Worm (Caenorhabditis elegans) whole organism, L1 larva: Measurements from ENCODE around the gene paqr-3.

Experiments
- C04F5.9 ChIP-seq: sonication (generic microtip); optimal IDR thresholded peaks from 2 replicates; lab custom pipeline; 2016; ENCODE audit warnings: missing genetic modification characterization, missing compliant biosample characterization
- C16A3.4 ChIP-seq: fragments of 150-350 bp; optimal IDR thresholded peaks from 2 replicates; lab custom pipeline; 2014; ENCODE audit warnings: missing biosample characterization, missing genetic modification characterization
- C34B4.2 ChIP-seq: sonication (generic microtip); optimal IDR thresholded peaks from 2 replicates; lab custom pipeline; 2017; ENCODE audit warnings: mild to moderate bottlenecking, missing genetic modification characterization, missing compliant biosample characterization
- Y116A8C.19 ChIP-seq: sonication (generic microtip); optimal IDR thresholded peaks from 2 replicates; lab custom pipeline; 2016; ENCODE audit warnings: missing compliant biosample characterization, missing genetic modification characterization, borderline replicate concordance
- alr-1 ChIP-seq: fragments of 200-800 bp; sonication (Bioruptor generic); optimal IDR thresholded peaks from 2 replicates; lab custom pipeline; 2018; ENCODE audit warnings: borderline replicate concordance, mild to moderate bottlenecking, missing genetic modification characterization, missing compliant biosample characterization
- blmp-1 ChIP-seq: fragments of 150-350 bp; optimal IDR thresholded peaks from 2 replicates; lab custom pipeline; 2014; ENCODE audit warnings: missing biosample characterization, missing genetic modification characterization
- ceh-63 ChIP-seq: fragments of 200-800 bp; sonication (Bioruptor generic); optimal IDR thresholded peaks from 2 replicates; lab custom pipeline; 2018; ENCODE audit warnings: mild to moderate bottlenecking, missing genetic modification characterization, missing compliant biosample characterization
- ceh-82 ChIP-seq, 3 experiments: fragments of 150-350 bp in 1 of 3; sonication (generic microtip) in 2 of 3; optimal IDR thresholded peaks; 2 replicates each; lab custom pipeline; 2014 to 2017; ENCODE audit warnings: missing biosample characterization in 3 of 3, missing genetic modification characterization in 3 of 3
- ceh-88 ChIP-seq: fragments of 200-800 bp; sonication (Bioruptor generic); IDR thresholded peaks from 2 replicates; pipeline ENCODE4 v1.3.6; 2022; ENCODE audit warnings: missing genetic modification characterization, missing compliant biosample characterization
- ceh-90 ChIP-seq: sonication (generic microtip); optimal IDR thresholded peaks from 2 replicates; lab custom pipeline; 2016; ENCODE audit warnings: missing genetic modification characterization, missing compliant biosample characterization
- dpl-1 ChIP-seq, 3 experiments: fragments of 150-350 bp in 2 of 3; sonication (generic microtip) in 1 of 3; optimal IDR thresholded peaks; 2 replicates each; lab custom pipeline; 2014 to 2017; ENCODE audit warnings: missing biosample characterization in 3 of 3, missing genetic modification characterization in 3 of 3, missing genetic modification reagents in 3 of 3
- dsc-1 ChIP-seq: sonication (generic microtip); optimal IDR thresholded peaks from 2 replicates; lab custom pipeline; 2016; ENCODE audit warnings: mild to moderate bottlenecking, missing genetic modification characterization, missing compliant biosample characterization
- egl-13 ChIP-seq: sonication (generic microtip); optimal IDR thresholded peaks from 2 replicates; lab custom pipeline; 2016; ENCODE audit warnings: missing genotype, missing genetic modification reagents, missing genetic modification characterization, missing compliant biosample characterization
- fkh-10 ChIP-seq: sonication (generic microtip); optimal IDR thresholded peaks from 2 replicates; lab custom pipeline; 2017; ENCODE audit warnings: missing biosample characterization, missing genetic modification reagents, missing genetic modification characterization
- fos-1 ChIP-seq: fragments of 150-350 bp; optimal IDR thresholded peaks from 2 replicates; lab custom pipeline; 2014; ENCODE audit warnings: missing biosample characterization, missing genetic modification characterization
- grh-1 ChIP-seq: fragments of 200-800 bp; sonication (Bioruptor generic); IDR thresholded peaks from 2 replicates; pipeline ENCODE4 v1.3.6; 2022; ENCODE audit warnings: missing genetic modification reagents, missing genetic modification characterization, missing compliant biosample characterization
- hlh-17 ChIP-seq: fragments of 200-800 bp; sonication (Bioruptor generic); optimal IDR thresholded peaks from 2 replicates; lab custom pipeline; 2018; ENCODE audit warnings: missing genetic modification characterization, mild to moderate bottlenecking, missing compliant biosample characterization, moderate library complexity, borderline replicate concordance
- hlh-4 ChIP-seq: sonication (generic microtip); optimal IDR thresholded peaks from 2 replicates; lab custom pipeline; 2016; ENCODE audit warnings: mild to moderate bottlenecking, missing genetic modification characterization, missing compliant biosample characterization
- irx-1 ChIP-seq: sonication (generic microtip); optimal IDR thresholded peaks from 2 replicates; lab custom pipeline; 2016; ENCODE audit warnings: missing genetic modification characterization, missing compliant biosample characterization
- jun-1 ChIP-seq: fragments of 150-350 bp; optimal IDR thresholded peaks from 2 replicates; lab custom pipeline; 2014; ENCODE audit warnings: missing biosample characterization, missing genetic modification reagents, missing genetic modification characterization
- lin-13 ChIP-seq: fragments of 150-350 bp; optimal IDR thresholded peaks from 2 replicates; lab custom pipeline; 2014; ENCODE audit warnings: missing biosample characterization, missing genetic modification reagents, missing genetic modification characterization
- lin-15B ChIP-seq: fragments of 150-350 bp; sonication (generic microtip); optimal IDR thresholded peaks from 3 replicates; lab custom pipeline; 2014; ENCODE audit warnings: missing biosample characterization, missing genetic modification characterization
- lin-35 ChIP-seq, 2 experiments: fragments of 150-350 bp; optimal IDR thresholded peaks; 2 replicates each; lab custom pipeline; 2014; ENCODE audit warnings: missing biosample characterization in 2 of 2, missing genetic modification characterization in 2 of 2, missing genetic modification reagents in 2 of 2
- lin-39 ChIP-seq: fragments of 150-350 bp; optimal IDR thresholded peaks from 2 replicates; lab custom pipeline; 2014; ENCODE audit warnings: missing biosample characterization, missing genetic modification reagents, missing genetic modification characterization
- lir-3 ChIP-seq: sonication (generic microtip); optimal IDR thresholded peaks from 2 replicates; lab custom pipeline; 2016; ENCODE audit warnings: mild to moderate bottlenecking, missing genetic modification characterization, moderate library complexity, missing compliant biosample characterization; ENCODE audit not compliant: poor library complexity
- mep-1 ChIP-seq: fragments of 150-350 bp; optimal IDR thresholded peaks from 2 replicates; lab custom pipeline; 2014; ENCODE audit warnings: missing biosample characterization, missing genetic modification characterization
- nhr-11 ChIP-seq: fragments of 150-350 bp; optimal IDR thresholded peaks from 2 replicates; lab custom pipeline; 2014; ENCODE audit warnings: missing biosample characterization, missing genetic modification characterization
- nhr-20 ChIP-seq: sonication (generic microtip); optimal IDR thresholded peaks from 2 replicates; lab custom pipeline; 2016; ENCODE audit warnings: mild to moderate bottlenecking, missing genetic modification characterization, missing compliant biosample characterization
- nhr-237 ChIP-seq: fragments of 150-350 bp; optimal IDR thresholded peaks from 2 replicates; lab custom pipeline; 2014; ENCODE audit warnings: missing biosample characterization, missing genetic modification characterization
- nhr-28 ChIP-seq: fragments of 150-350 bp; optimal IDR thresholded peaks from 2 replicates; lab custom pipeline; 2014; ENCODE audit warnings: missing biosample characterization, missing genetic modification characterization
- nhr-71 ChIP-seq: sonication (generic microtip); optimal IDR thresholded peaks from 2 replicates; lab custom pipeline; 2016; ENCODE audit warnings: mild to moderate bottlenecking, missing genetic modification characterization, moderate library complexity, missing compliant biosample characterization
- nhr-76 ChIP-seq: sonication (generic microtip); optimal IDR thresholded peaks from 2 replicates; lab custom pipeline; 2017; ENCODE audit warnings: missing biosample characterization, missing genetic modification characterization
- nhr-84 ChIP-seq: sonication (generic microtip); optimal IDR thresholded peaks from 2 replicates; lab custom pipeline; 2017; ENCODE audit warnings: missing biosample characterization, missing genetic modification characterization
- nhr-85 ChIP-seq: sonication (generic microtip); peaks from one replicate; lab custom pipeline; 2016; ENCODE audit warnings: missing genetic modification characterization, inconsistent platforms, missing compliant biosample characterization
- pqm-1 ChIP-seq: sonication (generic microtip); optimal IDR thresholded peaks from 3 replicates; lab custom pipeline; 2017; ENCODE audit warnings: missing biosample characterization, missing genetic modification characterization
- rnt-1 ChIP-seq: sonication (generic microtip); optimal IDR thresholded peaks from 2 replicates; lab custom pipeline; 2016; ENCODE audit warnings: mild to moderate bottlenecking, missing genetic modification characterization, moderate library complexity, missing compliant biosample characterization
- snpc-4 ChIP-seq: fragments of 150-350 bp; optimal IDR thresholded peaks from 2 replicates; lab custom pipeline; 2014; ENCODE audit warnings: missing biosample characterization, missing genetic modification characterization
- snu-23 ChIP-seq: sonication (generic microtip); optimal IDR thresholded peaks from 2 replicates; lab custom pipeline; 2016; ENCODE audit warnings: missing genetic modification characterization, missing compliant biosample characterization
- sox-4 ChIP-seq: sonication (generic microtip); optimal IDR thresholded peaks from 2 replicates; lab custom pipeline; 2016; ENCODE audit warnings: missing genetic modification characterization, missing compliant biosample characterization
- sup-37 ChIP-seq: fragments of 200-800 bp; sonication (Bioruptor generic); optimal IDR thresholded peaks from 2 replicates; lab custom pipeline; 2018; ENCODE audit warnings: mild to moderate bottlenecking, missing genetic modification characterization, missing compliant biosample characterization
- unc-62 ChIP-seq: fragments of 150-350 bp; optimal IDR thresholded peaks from 2 replicates; lab custom pipeline; 2014; ENCODE audit warnings: missing biosample characterization, missing genetic modification reagents, missing genetic modification characterization
- unc-98 ChIP-seq: fragments of 200-800 bp; sonication (Bioruptor generic); IDR thresholded peaks from 2 replicates; pipeline ENCODE4 v1.3.6; 2022; ENCODE audit warnings: missing genetic modification characterization, missing compliant biosample characterization
- xbp-1 ChIP-seq: sonication (generic microtip); optimal IDR thresholded peaks from 2 replicates; lab custom pipeline; 2016; ENCODE audit warnings: missing genetic modification characterization, missing compliant biosample characterization
- zag-1 ChIP-seq: fragments of 150-350 bp; optimal IDR thresholded peaks from 2 replicates; lab custom pipeline; 2014; ENCODE audit warnings: missing biosample characterization, missing genetic modification characterization
- zip-4 ChIP-seq: fragments of 200-800 bp; sonication (Bioruptor generic); optimal IDR thresholded peaks from 2 replicates; lab custom pipeline; 2018; ENCODE audit warnings: mild to moderate bottlenecking, missing genetic modification characterization, moderate library complexity, missing compliant biosample characterization
- ztf-4 ChIP-seq: fragments of 150-350 bp; optimal IDR thresholded peaks from 2 replicates; lab custom pipeline; 2014; ENCODE audit warnings: missing biosample characterization, missing genetic modification characterization

The paqr-3 gene

DNA sequence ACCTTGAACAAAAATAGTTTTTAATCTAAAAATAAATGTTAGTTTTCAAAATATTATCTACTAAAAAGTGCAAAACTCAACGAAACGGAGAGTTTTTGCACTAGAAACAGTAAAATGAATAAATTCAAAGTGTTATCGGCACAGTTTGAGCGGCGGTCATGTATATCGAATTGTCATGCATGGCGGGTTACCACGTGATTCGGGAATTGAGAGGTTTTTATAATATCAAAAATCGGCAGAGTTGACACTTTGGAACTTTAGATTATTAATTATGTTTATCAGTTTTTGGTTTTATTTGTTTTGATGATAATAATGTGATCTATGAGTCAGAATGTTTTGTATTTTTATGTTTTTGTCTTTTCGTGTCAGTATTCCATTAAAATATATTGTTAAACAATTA is 29.9 kb upstream of the paqr-3 start (continued):
- TF ChIP-seq dpl-1 (GFP tag; optimal IDR thresholded peaks at IDR 0.05; lab: Kevin White, UChicago) (no peak), C04F5.9 (tag; lab: Kevin White, UChicago) (no peak), C34B4.2 (tag; lab: Kevin White, UChicago) (no peak), zip-4 (GFP tag; lab: Kevin White, UChicago) (no peak), nhr-85 (tag; lab: Kevin White, UChicago) (peak; percentile 2), nhr-11 (tag; lab: Kevin White, UChicago) (no peak), snpc-4 (no peak), ceh-82 (tag; optimal IDR thresholded peaks at IDR 0.05; lab: Kevin White, UChicago) (no peak), mep-1 (no peak), pqm-1 (no peak), blmp-1 (no peak), lin-13 (GFP tag; lab: Kevin White, UChicago) (no peak), C16A3.4 (tag; lab: Kevin White, UChicago) (no peak), nhr-28 (tag; lab: Kevin White, UChicago) (no peak), lin-35 (GFP tag; optimal IDR thresholded peaks at IDR 0.05; lab: Kevin White, UChicago) (peak in 1 of 2 experiments; percentile 45), ceh-63 (GFP tag; lab: Kevin White, UChicago) (no peak), nhr-76 (tag; lab: Kevin White, UChicago) (no peak), nhr-84 (no peak), ceh-90 (no peak), nhr-71 (peak; percentile 31), hlh-4 (tag; lab: Kevin White, UChicago) (no peak), sox-4 (no peak), hlh-17 (GFP tag; lab: Kevin White, UChicago) (no peak), unc-62 (GFP tag; lab: Kevin White, UChicago) (no peak), lin-39 (tag; lab: Kevin White, UChicago) (no peak), Y116A8C.19 (no peak), unc-98 (GFP tag; lab: Robert Waterston, UW) (no peak), grh-1 (GFP tag; lab: Robert Waterston, UW) (no peak), nhr-20 (tag; lab: Kevin White, UChicago) (no peak), egl-13 (tag; lab: Kevin White, UChicago) (no peak), snu-23 (GFP tag; lab: Kevin White, UChicago) (peak; percentile 4), dsc-1 (tag; lab: Kevin White, UChicago) (no peak), sup-37 (GFP tag; lab: Kevin White, UChicago) (no peak), fos-1 (no peak)
- TF ChIP-seq, all 84 proteins: peak for 9

DNA sequence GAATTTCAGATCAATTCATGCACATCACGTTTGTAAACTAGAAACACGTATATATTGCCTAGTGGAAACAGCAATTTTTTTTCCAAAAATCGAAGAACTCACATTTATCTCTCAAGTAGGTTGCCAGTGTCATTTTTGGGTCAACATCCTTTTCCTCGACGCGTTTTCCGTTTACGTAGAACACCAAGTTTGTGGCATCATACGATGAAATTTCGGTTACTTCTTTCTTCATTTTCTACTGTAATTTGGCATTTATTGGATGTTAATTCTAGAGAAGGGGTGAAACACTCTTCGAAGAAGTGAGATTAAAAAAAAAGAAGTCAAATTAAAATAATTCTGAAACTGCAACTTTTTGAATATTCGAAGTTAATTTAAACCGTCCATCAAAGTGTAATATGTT is 29.2 kb upstream of the paqr-3 start, which contains the start of gene xdh-1:
xdh-1 (minus strand) TSS at position 240 of the 400 bp plus-strand sequence.
- no peak for TF ChIP-seq lin-15B (tag; lab: Kevin White, UChicago)
- no peak for TF ChIP-seq nhr-237
- no peak for TF ChIP-seq C04F5.9 (tag; lab: Kevin White, UChicago)
- TF ChIP-seq C34B4.2 (tag; lab: Kevin White, UChicago) = no peak
- no peak for TF ChIP-seq fkh-10 (GFP tag; lab: Kevin White, UChicago)
- no peak for TF ChIP-seq alr-1
- TF ChIP-seq irx-1 (tag; lab: Kevin White, UChicago) = no peak
- TF ChIP-seq zag-1 (tag; lab: Kevin White, UChicago) = no peak
- no peak for TF ChIP-seq Y116A8C.19
- TF ChIP-seq blmp-1 = no peak
- TF ChIP-seq nhr-11 (tag; lab: Kevin White, UChicago) = no peak
- TF ChIP-seq sox-4 = no peak
- no peak for TF ChIP-seq xbp-1 (tag; lab: Kevin White, UChicago)
- no peak for TF ChIP-seq ztf-4 (tag; lab: Kevin White, UChicago)
- TF ChIP-seq jun-1 (tag; lab: Kevin White, UChicago) = no peak
- no peak for TF ChIP-seq lir-3 (tag; lab: Kevin White, UChicago)
- no peak for TF ChIP-seq ceh-88 (GFP tag; lab: Robert Waterston, UW)
- no peak for TF ChIP-seq rnt-1
- no peak for TF ChIP-seq unc-98 (GFP tag; lab: Robert Waterston, UW)
- no peak for TF ChIP-seq lin-13 (GFP tag; lab: Kevin White, UChicago)
